Worm (Caenorhabditis elegans): ENCODE data around the gene F58A6.1.

DNA sequence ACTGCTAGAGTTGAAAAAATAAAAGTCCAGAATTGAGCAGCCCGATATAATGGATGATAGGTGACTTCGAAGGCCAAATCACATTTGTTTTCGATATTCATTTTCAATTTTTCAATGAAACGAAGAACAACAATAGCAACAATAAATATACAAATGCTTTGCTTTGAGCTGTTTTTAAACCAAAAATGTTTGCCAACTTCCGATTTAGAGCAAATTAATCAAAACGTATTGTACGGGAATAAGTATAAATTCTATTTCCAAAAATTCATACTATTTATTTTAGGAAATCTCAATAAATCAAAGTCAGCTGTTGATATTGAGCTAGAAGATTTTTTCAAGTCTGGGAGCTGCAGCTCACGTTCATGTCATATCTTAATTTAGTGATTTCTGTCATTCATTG is 28.2 kb downstream of the F58A6.1 start, which contains the start of gene srb-1:
- TF ChIP-seq ztf-11 (tag; optimal IDR thresholded peaks at IDR 0.05): no peak
- TF ChIP-seq nhr-12 (tag; optimal IDR thresholded peaks at IDR 0.05): no peak
- TF ChIP-seq ceh-83 (GFP tag; optimal IDR thresholded peaks at IDR 0.05): no peak
- no peak for TF ChIP-seq pha-4 (tag; optimal IDR thresholded peaks at IDR 0.05)
